Worm (Caenorhabditis elegans) whole organism, L1 larva: Measurements from ENCODE around the gene pqn-80.

Source experiments
- C16A3.4 ChIP-seq: fragments of 150-350 bp; optimal IDR thresholded peaks from 2 replicates; lab custom pipeline; 2014; ENCODE audit warnings: missing biosample characterization, missing genetic modification characterization
- Y116A8C.19 ChIP-seq: sonication (generic microtip); optimal IDR thresholded peaks from 2 replicates; lab custom pipeline; 2016; ENCODE audit warnings: missing compliant biosample characterization, missing genetic modification characterization, borderline replicate concordance
- aha-1 ChIP-seq: fragments of 150-350 bp; optimal IDR thresholded peaks from 2 replicates; lab custom pipeline; 2014; ENCODE audit warnings: missing biosample characterization, missing genetic modification characterization
- alr-1 ChIP-seq: fragments of 200-800 bp; sonication (Bioruptor generic); optimal IDR thresholded peaks from 2 replicates; lab custom pipeline; 2018; ENCODE audit warnings: borderline replicate concordance, mild to moderate bottlenecking, missing genetic modification characterization, missing compliant biosample characterization
- blmp-1 ChIP-seq: fragments of 150-350 bp; optimal IDR thresholded peaks from 2 replicates; lab custom pipeline; 2014; ENCODE audit warnings: missing biosample characterization, missing genetic modification characterization
- ceh-90 ChIP-seq: sonication (generic microtip); optimal IDR thresholded peaks from 2 replicates; lab custom pipeline; 2016; ENCODE audit warnings: missing genetic modification characterization, missing compliant biosample characterization
- ces-1 ChIP-seq: fragments of 150-350 bp; optimal IDR thresholded peaks from 2 replicates; lab custom pipeline; 2014; ENCODE audit warnings: missing biosample characterization, missing genetic modification reagents, missing genetic modification characterization
- dpl-1 ChIP-seq, 3 experiments: fragments of 150-350 bp in 2 of 3; sonication (generic microtip) in 1 of 3; optimal IDR thresholded peaks; 2 replicates each; lab custom pipeline; 2014 to 2017; ENCODE audit warnings: missing biosample characterization in 3 of 3, missing genetic modification characterization in 3 of 3, missing genetic modification reagents in 3 of 3
- dsc-1 ChIP-seq: sonication (generic microtip); optimal IDR thresholded peaks from 2 replicates; lab custom pipeline; 2016; ENCODE audit warnings: mild to moderate bottlenecking, missing genetic modification characterization, missing compliant biosample characterization
- egl-13 ChIP-seq: sonication (generic microtip); optimal IDR thresholded peaks from 2 replicates; lab custom pipeline; 2016; ENCODE audit warnings: missing genotype, missing genetic modification reagents, missing genetic modification characterization, missing compliant biosample characterization
- egl-27 ChIP-seq, 2 experiments: fragments of 150-350 bp in 1 of 2; sonication (generic microtip); optimal IDR thresholded peaks; 3 replicates each; lab custom pipeline; 2017 to 2018; ENCODE audit warnings: missing biosample characterization in 2 of 2, missing genetic modification characterization in 2 of 2, missing genetic modification reagents in 2 of 2
- elt-2 ChIP-seq: sonication (generic microtip); optimal IDR thresholded peaks from 2 replicates; lab custom pipeline; 2016; ENCODE audit warnings: missing genetic modification characterization, mild to moderate bottlenecking, inconsistent platforms, missing compliant biosample characterization, missing genetic modification reagents
- elt-3 ChIP-seq, 6 experiments: fragments of 150-350 bp in 1 of 6; sonication (generic microtip); optimal IDR thresholded peaks; 2 replicates each; lab custom pipeline; 2017 to 2018; ENCODE audit warnings: missing biosample characterization in 6 of 6, missing genetic modification characterization in 6 of 6, inconsistent platforms in 1 of 6
- ets-5 ChIP-seq: fragments of 200-800 bp; sonication (Bioruptor generic); IDR thresholded peaks from 2 replicates; pipeline ENCODE4 v1.3.6; 2022; ENCODE audit warnings: missing genetic modification characterization, missing compliant biosample characterization
- fkh-4 ChIP-seq: sonication (generic microtip); optimal IDR thresholded peaks from 2 replicates; lab custom pipeline; 2016; ENCODE audit warnings: missing compliant biosample characterization, missing genetic modification characterization, borderline replicate concordance
- fkh-8 ChIP-seq: sonication (generic microtip); optimal IDR thresholded peaks from 2 replicates; lab custom pipeline; 2016; ENCODE audit warnings: mild to moderate bottlenecking, missing genetic modification characterization, missing compliant biosample characterization
- grh-1 ChIP-seq: fragments of 200-800 bp; sonication (Bioruptor generic); IDR thresholded peaks from 2 replicates; pipeline ENCODE4 v1.3.6; 2022; ENCODE audit warnings: missing genetic modification reagents, missing genetic modification characterization, missing compliant biosample characterization
- hlh-17 ChIP-seq: fragments of 200-800 bp; sonication (Bioruptor generic); optimal IDR thresholded peaks from 2 replicates; lab custom pipeline; 2018; ENCODE audit warnings: missing genetic modification characterization, mild to moderate bottlenecking, missing compliant biosample characterization, moderate library complexity, borderline replicate concordance
- hlh-4 ChIP-seq: sonication (generic microtip); optimal IDR thresholded peaks from 2 replicates; lab custom pipeline; 2016; ENCODE audit warnings: mild to moderate bottlenecking, missing genetic modification characterization, missing compliant biosample characterization
- hpl-2 ChIP-seq: fragments of 150-350 bp; optimal IDR thresholded peaks from 2 replicates; lab custom pipeline; 2014; ENCODE audit warnings: missing biosample characterization, missing genetic modification reagents, missing genetic modification characterization
- jun-1 ChIP-seq: fragments of 150-350 bp; optimal IDR thresholded peaks from 2 replicates; lab custom pipeline; 2014; ENCODE audit warnings: missing biosample characterization, missing genetic modification reagents, missing genetic modification characterization
- lin-13 ChIP-seq: fragments of 150-350 bp; optimal IDR thresholded peaks from 2 replicates; lab custom pipeline; 2014; ENCODE audit warnings: missing biosample characterization, missing genetic modification reagents, missing genetic modification characterization
- lin-14 ChIP-seq: fragments of 200-800 bp; sonication (Bioruptor generic); optimal IDR thresholded peaks from 2 replicates; lab custom pipeline; 2018; ENCODE audit warnings: mild to moderate bottlenecking, missing genetic modification characterization, moderate library complexity, missing compliant biosample characterization
- lin-15B ChIP-seq: fragments of 150-350 bp; sonication (generic microtip); optimal IDR thresholded peaks from 3 replicates; lab custom pipeline; 2014; ENCODE audit warnings: missing biosample characterization, missing genetic modification characterization
- lin-35 ChIP-seq, 2 experiments: fragments of 150-350 bp; optimal IDR thresholded peaks; 2 replicates each; lab custom pipeline; 2014; ENCODE audit warnings: missing biosample characterization in 2 of 2, missing genetic modification characterization in 2 of 2, missing genetic modification reagents in 2 of 2
- lsy-2 ChIP-seq, 2 experiments: fragments of 150-350 bp; optimal IDR thresholded peaks; 2 replicates each; lab custom pipeline; 2014; ENCODE audit warnings: missing biosample characterization in 2 of 2, missing genetic modification characterization in 2 of 2
- mef-2 ChIP-seq: fragments of 150-350 bp; optimal IDR thresholded peaks from 2 replicates; lab custom pipeline; 2014; ENCODE audit warnings: missing biosample characterization, missing genetic modification characterization
- nhr-20 ChIP-seq: sonication (generic microtip); optimal IDR thresholded peaks from 2 replicates; lab custom pipeline; 2016; ENCODE audit warnings: mild to moderate bottlenecking, missing genetic modification characterization, missing compliant biosample characterization
- nhr-237 ChIP-seq: fragments of 150-350 bp; optimal IDR thresholded peaks from 2 replicates; lab custom pipeline; 2014; ENCODE audit warnings: missing biosample characterization, missing genetic modification characterization
- nhr-28 ChIP-seq: fragments of 150-350 bp; optimal IDR thresholded peaks from 2 replicates; lab custom pipeline; 2014; ENCODE audit warnings: missing biosample characterization, missing genetic modification characterization
- nhr-71 ChIP-seq: sonication (generic microtip); optimal IDR thresholded peaks from 2 replicates; lab custom pipeline; 2016; ENCODE audit warnings: mild to moderate bottlenecking, missing genetic modification characterization, moderate library complexity, missing compliant biosample characterization
- nhr-77 ChIP-seq: fragments of 150-350 bp; optimal IDR thresholded peaks from 2 replicates; lab custom pipeline; 2014; ENCODE audit warnings: missing biosample characterization, missing genetic modification characterization
- nhr-84 ChIP-seq: sonication (generic microtip); optimal IDR thresholded peaks from 2 replicates; lab custom pipeline; 2017; ENCODE audit warnings: missing biosample characterization, missing genetic modification characterization
- nhr-90 ChIP-seq: sonication (generic microtip); optimal IDR thresholded peaks from 2 replicates; lab custom pipeline; 2016; ENCODE audit warnings: mild to moderate bottlenecking, missing genetic modification characterization, missing compliant biosample characterization; ENCODE audit not compliant: poor library complexity
- pqm-1 ChIP-seq: sonication (generic microtip); optimal IDR thresholded peaks from 3 replicates; lab custom pipeline; 2017; ENCODE audit warnings: missing biosample characterization, missing genetic modification characterization
- skn-1 ChIP-seq: fragments of 150-350 bp; optimal IDR thresholded peaks from 2 replicates; lab custom pipeline; 2014; ENCODE audit warnings: missing biosample characterization, missing genetic modification characterization
- snpc-4 ChIP-seq: fragments of 150-350 bp; optimal IDR thresholded peaks from 2 replicates; lab custom pipeline; 2014; ENCODE audit warnings: missing biosample characterization, missing genetic modification characterization
- sptf-1 ChIP-seq: fragments of 150-350 bp; optimal IDR thresholded peaks from 2 replicates; lab custom pipeline; 2014; ENCODE audit warnings: missing biosample characterization, missing genetic modification characterization
- sup-37 ChIP-seq: fragments of 200-800 bp; sonication (Bioruptor generic); optimal IDR thresholded peaks from 2 replicates; lab custom pipeline; 2018; ENCODE audit warnings: mild to moderate bottlenecking, missing genetic modification characterization, missing compliant biosample characterization
- tlp-1 ChIP-seq: fragments of 150-350 bp; optimal IDR thresholded peaks from 2 replicates; lab custom pipeline; 2014; ENCODE audit warnings: missing biosample characterization, missing genetic modification characterization
- unc-62 ChIP-seq: fragments of 150-350 bp; optimal IDR thresholded peaks from 2 replicates; lab custom pipeline; 2014; ENCODE audit warnings: missing biosample characterization, missing genetic modification reagents, missing genetic modification characterization
- unc-86 ChIP-seq: sonication (generic microtip); optimal IDR thresholded peaks from 2 replicates; lab custom pipeline; 2016; ENCODE audit warnings: missing genetic modification characterization, missing compliant biosample characterization
- unc-98 ChIP-seq: fragments of 200-800 bp; sonication (Bioruptor generic); IDR thresholded peaks from 2 replicates; pipeline ENCODE4 v1.3.6; 2022; ENCODE audit warnings: missing genetic modification characterization, missing compliant biosample characterization
- vab-15 ChIP-seq: sonication (generic microtip); optimal IDR thresholded peaks from 2 replicates; lab custom pipeline; 2017; ENCODE audit warnings: missing genotype, mild to moderate bottlenecking, missing genetic modification characterization, missing compliant biosample characterization
- xbp-1 ChIP-seq: sonication (generic microtip); optimal IDR thresholded peaks from 2 replicates; lab custom pipeline; 2016; ENCODE audit warnings: missing genetic modification characterization, missing compliant biosample characterization
- zag-1 ChIP-seq: fragments of 150-350 bp; optimal IDR thresholded peaks from 2 replicates; lab custom pipeline; 2014; ENCODE audit warnings: missing biosample characterization, missing genetic modification characterization
- zip-4 ChIP-seq: fragments of 200-800 bp; sonication (Bioruptor generic); optimal IDR thresholded peaks from 2 replicates; lab custom pipeline; 2018; ENCODE audit warnings: mild to moderate bottlenecking, missing genetic modification characterization, moderate library complexity, missing compliant biosample characterization
- ztf-11 ChIP-seq, 2 experiments: sonication (generic microtip); optimal IDR thresholded peaks; 2 replicates each; lab custom pipeline; 2016 to 2017; ENCODE audit warnings: missing genetic modification characterization in 2 of 2, missing biosample characterization in 1 of 2, missing compliant biosample characterization in 1 of 2
- ztf-4 ChIP-seq: fragments of 150-350 bp; optimal IDR thresholded peaks from 2 replicates; lab custom pipeline; 2014; ENCODE audit warnings: missing biosample characterization, missing genetic modification characterization

pqn-80 gene

ce11 chrIII:12615859-12616439, 10.4 kb upstream of the pqn-80 start (continued):
- peak; percentile 92 for TF ChIP-seq dsc-1 (tag; lab: Kevin White, UChicago)
- TF ChIP-seq ceh-90 (tag; lab: Kevin White, UChicago), result no peak
- peak; percentile 75 for TF ChIP-seq nhr-71 (tag; lab: Kevin White, UChicago)
- TF ChIP-seq elt-3 (tag; optimal IDR thresholded peaks at IDR 0.05; lab: Kevin White, UChicago), result no peak
- TF ChIP-seq zip-4 (GFP tag; lab: Kevin White, UChicago), result no peak
- peak; percentile 36 for TF ChIP-seq unc-86 (tag; lab: Kevin White, UChicago)
- TF ChIP-seq egl-13 (tag; lab: Kevin White, UChicago), result peak; percentile 75
- TF ChIP-seq nhr-237 (tag; lab: Kevin White, UChicago), result no peak
- peak; percentile 0 for TF ChIP-seq nhr-77 (tag; lab: Kevin White, UChicago)
- peak; percentile 29 for TF ChIP-seq jun-1 (tag; lab: Kevin White, UChicago)
- TF ChIP-seq Y116A8C.19 (tag; lab: Kevin White, UChicago), result no peak
- TF ChIP-seq lin-15B (tag; lab: Kevin White, UChicago), result no peak

- TF ChIP-seq dpl-1 (GFP tag; optimal IDR thresholded peaks at IDR 0.05; lab: Kevin White, UChicago) (peak; percentile 40 to 70 (median 67)), fkh-4 (no peak), nhr-20 (peak; percentile 92), egl-27 (tag; optimal IDR thresholded peaks at IDR 0.05; lab: Kevin White, UChicago) (peak in 1 of 2 experiments; percentile 44), zip-4 (GFP tag; lab: Kevin White, UChicago) (no peak), nhr-84 (tag; lab: Kevin White, UChicago) (no peak), unc-98 (GFP tag; lab: Robert Waterston, UW) (no peak), alr-1 (no peak), unc-86 (tag; lab: Kevin White, UChicago) (peak; percentile 55), nhr-71 (tag; lab: Kevin White, UChicago) (peak; percentile 89), lin-15B (tag; lab: Kevin White, UChicago) (no peak), sptf-1 (no peak), ztf-4 (tag; lab: Kevin White, UChicago) (peak; percentile 63), hlh-17 (no peak), lin-14 (peak; percentile 87), vab-15 (tag; lab: Kevin White, UChicago) (peak; percentile 85), dsc-1 (tag; lab: Kevin White, UChicago) (peak; percentile 48), lsy-2 (tag; optimal IDR thresholded peaks at IDR 0.05; lab: Kevin White, UChicago) (peak; percentile 58 to 83), blmp-1 (tag; lab: Kevin White, UChicago) (peak; percentile 87), ets-5 (no peak), hlh-4 (no peak), snpc-4 (tag; lab: Kevin White, UChicago) (no peak), nhr-90 (tag; lab: Kevin White, UChicago) (peak; percentile 88), ces-1 (GFP tag; lab: Kevin White, UChicago) (no peak), unc-62 (GFP tag; lab: Kevin White, UChicago) (no peak), zag-1 (tag; lab: Kevin White, UChicago) (no peak), aha-1 (no peak), hpl-2 (peak; percentile 8), sup-37 (no peak), skn-1 (peak; percentile 63), nhr-237 (tag; lab: Kevin White, UChicago) (no peak), mef-2 (tag; lab: Kevin White, UChicago) (no peak), lin-13 (GFP tag; lab: Kevin White, UChicago) (peak; percentile 69), pqm-1 (peak; percentile 26), fkh-8 (peak; percentile 80), lin-35 (GFP tag; optimal IDR thresholded peaks at IDR 0.05; lab: Kevin White, UChicago) (peak; percentile 43 to 89), tlp-1 (no peak), elt-2 (peak; percentile 68), C16A3.4 (tag; lab: Kevin White, UChicago) (peak; percentile 44), grh-1 (GFP tag; lab: Robert Waterston, UW) (no peak; the same call in 1 of the 2 replicates), nhr-28 (tag; lab: Kevin White, UChicago) (no peak), ztf-11 (tag; optimal IDR thresholded peaks at IDR 0.05; lab: Kevin White, UChicago) (no peak), xbp-1 (tag; lab: Kevin White, UChicago) (peak; percentile 36)
Measured at ce11 chrIII:12616990-12617393, 9.4 kb upstream of the pqn-80 start.
